Worm (Caenorhabditis elegans) whole organism, mixed stage, embryonic: ENCODE results near the gene acaa-2.

Experiments
- ceh-39 ChIP-seq: fragments of 150-350 bp; optimal IDR thresholded peaks from 2 replicates; lab custom pipeline; 2014; ENCODE audit warnings: missing biosample characterization, missing genetic modification characterization
- ceh-43 ChIP-seq: fragments of 200-800 bp; sonication (Bioruptor generic); optimal IDR thresholded peaks from 2 replicates; lab custom pipeline; 2018; ENCODE audit warnings: mild to moderate bottlenecking, missing genetic modification characterization, moderate library complexity, missing compliant biosample characterization
- mab-5 ChIP-seq: fragments of 150-350 bp; optimal IDR thresholded peaks from 2 replicates; lab custom pipeline; 2014; ENCODE audit warnings: missing biosample characterization, missing genetic modification characterization
- nhr-28 ChIP-seq: fragments of 150-350 bp; optimal IDR thresholded peaks from 2 replicates; lab custom pipeline; 2014; ENCODE audit warnings: missing biosample characterization, missing genetic modification characterization
- unc-62 ChIP-seq: fragments of 150-350 bp; optimal IDR thresholded peaks from 2 replicates; lab custom pipeline; 2014; ENCODE audit warnings: missing biosample characterization, missing genetic modification reagents, missing genetic modification characterization

- TF ChIP-seq ceh-39 = no peak
- no peak for TF ChIP-seq mab-5
- TF ChIP-seq nhr-28 (tag; lab: Kevin White, UChicago) = no peak
- TF ChIP-seq ceh-43 = no peak
- no peak for TF ChIP-seq unc-62
These were observed 4.0 kb upstream of the acaa-2 start for ce11 chrIII:13340504-13341274.
